Worm (Caenorhabditis elegans) whole organism, early embryonic: ENCODE data around the gene nhr-45.
A peak's percentile ranks its signal among the peaks of the same experiment; 100 is the strongest.

Source experiments
- B0310.2 ChIP-seq: sonication (generic microtip); optimal IDR thresholded peaks from 2 replicates; lab custom pipeline; 2016; ENCODE audit warnings: mild to moderate bottlenecking, missing genetic modification characterization, missing compliant biosample characterization
- F13C5.2 ChIP-seq: sonication (generic microtip); optimal IDR thresholded peaks from 2 replicates; lab custom pipeline; 2017; ENCODE audit warnings: mild to moderate bottlenecking, missing genetic modification characterization, inconsistent platforms, missing compliant biosample characterization
- aly-1 ChIP-seq: sonication (generic microtip); optimal IDR thresholded peaks from 2 replicates; lab custom pipeline; 2016; ENCODE audit warnings: missing genetic modification characterization, missing compliant biosample characterization
- ama-1 ChIP-seq: fragments of 150-350 bp; optimal IDR thresholded peaks from 2 replicates; lab custom pipeline; 2014
- ceh-13 ChIP-seq: fragments of 200-800 bp; sonication (Bioruptor generic); optimal IDR thresholded peaks from 2 replicates; lab custom pipeline; 2018; ENCODE audit warnings: mild to moderate bottlenecking, missing genetic modification characterization, missing compliant biosample characterization
- ceh-36 ChIP-seq: sonication (generic microtip); optimal IDR thresholded peaks from 2 replicates; lab custom pipeline; 2016; ENCODE audit warnings: missing genetic modification characterization, inconsistent platforms, missing compliant biosample characterization
- ets-7 ChIP-seq: sonication (generic microtip); optimal IDR thresholded peaks from 2 replicates; lab custom pipeline; 2016; ENCODE audit warnings: missing genotype, missing genetic modification characterization, missing compliant biosample characterization
- flt-1 ChIP-seq: fragments of 200-800 bp; sonication (Bioruptor generic); IDR thresholded peaks from 2 replicates; pipeline ENCODE4 v1.3.6; 2022; ENCODE audit warnings: missing genetic modification characterization, missing compliant biosample characterization
- hmbx-1 ChIP-seq: sonication (generic microtip); optimal IDR thresholded peaks from 2 replicates; lab custom pipeline; 2016; ENCODE audit warnings: mild to moderate bottlenecking, missing genetic modification characterization, missing compliant biosample characterization
- hmg-4 ChIP-seq: fragments of 200-800 bp; sonication (Bioruptor generic); optimal IDR thresholded peaks from 2 replicates; lab custom pipeline; 2018; ENCODE audit warnings: mild to moderate bottlenecking, missing genetic modification characterization, missing compliant biosample characterization
- hnd-1 ChIP-seq: sonication (generic microtip); optimal IDR thresholded peaks from 2 replicates; lab custom pipeline; 2016; ENCODE audit warnings: missing genetic modification characterization, missing compliant biosample characterization
- pes-1 ChIP-seq: fragments of 200-800 bp; sonication (Bioruptor generic); IDR thresholded peaks from 2 replicates; pipeline ENCODE4 v1.3.6; 2022; ENCODE audit warnings: missing genetic modification reagents, missing genetic modification characterization, missing compliant biosample characterization
- scrt-1 ChIP-seq: fragments of 200-800 bp; sonication (Bioruptor generic); IDR thresholded peaks from 2 replicates; pipeline ENCODE4 v1.3.6; 2022; ENCODE audit warnings: missing genetic modification characterization, missing compliant biosample characterization
- sea-1 ChIP-seq: fragments of 200-800 bp; sonication (Bioruptor generic); conservative IDR thresholded peaks from 2 replicates; pipeline ENCODE4 v1.3.6; 2022; ENCODE audit warnings: missing genetic modification characterization, missing compliant biosample characterization
- tbx-11 ChIP-seq: fragments of 200-800 bp; sonication (Bioruptor generic); IDR thresholded peaks from 2 replicates; pipeline ENCODE4 v1.3.6; 2022; ENCODE audit warnings: missing genetic modification characterization, missing compliant biosample characterization
- tbx-37 ChIP-seq: fragments of 200-800 bp; sonication (Bioruptor generic); conservative IDR thresholded peaks from 2 replicates; pipeline ENCODE4 v1.3.6; 2022; ENCODE audit warnings: missing genetic modification reagents, missing genetic modification characterization, missing compliant biosample characterization
- tra-4 ChIP-seq: sonication (generic microtip); optimal IDR thresholded peaks from 2 replicates; lab custom pipeline; 2017; ENCODE audit warnings: missing genetic modification characterization, missing compliant biosample characterization

The nhr-45 gene

ce11 chrX:4636821-4637220, 23.3 kb downstream of the nhr-45 start, which contains the start of gene hosl-1:
Gene hosl-1 (plus strand): TSS chrX:4637121.
- TF ChIP-seq F13C5.2 (tag; lab: Kevin White, UChicago): no peak
- TF ChIP-seq flt-1: no peak
- no peak for TF ChIP-seq hnd-1 (tag; lab: Kevin White, UChicago)
- no peak for TF ChIP-seq pes-1 (GFP tag; lab: Robert Waterston, UW)
- TF ChIP-seq hmbx-1 (tag; lab: Kevin White, UChicago): no peak
- TF ChIP-seq ets-7 (tag; lab: Kevin White, UChicago): no peak
- no peak for TF ChIP-seq tbx-37 (GFP tag; lab: Robert Waterston, UW)

ce11 chrX:4636143-4636542, 24.0 kb downstream of the nhr-45 start:
- TF ChIP-seq flt-1 (no peak), pes-1 (GFP tag; lab: Robert Waterston, UW) (no peak), aly-1 (tag; lab: Kevin White, UChicago) (no peak), ceh-13 (GFP tag; lab: Kevin White, UChicago) (no peak), tra-4 (tag; lab: Kevin White, UChicago) (no peak), ets-7 (tag; lab: Kevin White, UChicago) (no peak), F13C5.2 (tag; lab: Kevin White, UChicago) (no peak), scrt-1 (GFP tag; lab: Robert Waterston, UW) (no peak), tbx-11 (GFP tag; lab: Robert Waterston, UW) (no peak), B0310.2 (tag; lab: Kevin White, UChicago) (no peak), ceh-36 (tag; lab: Kevin White, UChicago) (no peak)

ce11 chrX:4635643-4636042, 24.5 kb downstream of the nhr-45 start:
- TF ChIP-seq sea-1 (0 out of 2 replicates have a peak, but pooled peaks have one; percentile 43), hnd-1 (tag; lab: Kevin White, UChicago) (no peak), aly-1 (tag; lab: Kevin White, UChicago) (peak; percentile 6), ceh-36 (tag; lab: Kevin White, UChicago) (no peak), F13C5.2 (tag; lab: Kevin White, UChicago) (peak; percentile 41), tbx-37 (GFP tag; lab: Robert Waterston, UW) (no peak), ceh-13 (GFP tag; lab: Kevin White, UChicago) (no peak), flt-1 (peak; percentile 22; the same call in 1 of the 2 replicates), tra-4 (tag; lab: Kevin White, UChicago) (no peak), tbx-11 (GFP tag; lab: Robert Waterston, UW) (no peak), hmg-4 (peak; percentile 37), B0310.2 (tag; lab: Kevin White, UChicago) (no peak), hmbx-1 (tag; lab: Kevin White, UChicago) (no peak), scrt-1 (GFP tag; lab: Robert Waterston, UW) (no peak), ama-1 (no peak), ets-7 (tag; lab: Kevin White, UChicago) (no peak), pes-1 (GFP tag; lab: Robert Waterston, UW) (no peak; the same call in 1 of the 2 replicates)

ce11 chrX:4632088-4632487, 28.0 kb downstream of the nhr-45 start, which contains the start of gene slcr-46.1:
Gene slcr-46.1 (plus strand): TSS chrX:4632361.
- no peak for TF ChIP-seq tra-4 (tag; lab: Kevin White, UChicago)
- TF ChIP-seq B0310.2 (tag; lab: Kevin White, UChicago): no peak
- no peak for TF ChIP-seq flt-1
- no peak for TF ChIP-seq hmg-4
- TF ChIP-seq tbx-37 (GFP tag; lab: Robert Waterston, UW): no peak
- no peak for TF ChIP-seq sea-1
- no peak for TF ChIP-seq ets-7 (tag; lab: Kevin White, UChicago)
- TF ChIP-seq ceh-13 (GFP tag; lab: Kevin White, UChicago): no peak
- no peak for TF ChIP-seq ama-1
- no peak for TF ChIP-seq tbx-11 (GFP tag; lab: Robert Waterston, UW)
- no peak for TF ChIP-seq hmbx-1 (tag; lab: Kevin White, UChicago)
- no peak for TF ChIP-seq F13C5.2 (tag; lab: Kevin White, UChicago)
- TF ChIP-seq aly-1 (tag; lab: Kevin White, UChicago): no peak
- TF ChIP-seq pes-1 (GFP tag; lab: Robert Waterston, UW): no peak
- no peak for TF ChIP-seq hnd-1 (tag; lab: Kevin White, UChicago)
- no peak for TF ChIP-seq scrt-1 (GFP tag; lab: Robert Waterston, UW)
- TF ChIP-seq ceh-36 (tag; lab: Kevin White, UChicago): no peak

- TF ChIP-seq scrt-1 (GFP tag; lab: Robert Waterston, UW): no peak
- TF ChIP-seq tbx-37 (GFP tag; lab: Robert Waterston, UW): no peak
- TF ChIP-seq tbx-11 (GFP tag; lab: Robert Waterston, UW): no peak
- TF ChIP-seq aly-1 (tag; lab: Kevin White, UChicago): no peak
These were observed 31.1 kb downstream of the nhr-45 start for ce11 chrX:4628817-4629575.

- TF ChIP-seq flt-1 (no peak), ets-7 (tag; lab: Kevin White, UChicago) (no peak)
These were observed 31.8 kb downstream of the nhr-45 start for ce11 chrX:4628350-4628749.

ce11 chrX:4626891-4627290, 33.2 kb downstream of the nhr-45 start:
- TF ChIP-seq ceh-36 (tag; lab: Kevin White, UChicago): no peak
- no peak for TF ChIP-seq aly-1 (tag; lab: Kevin White, UChicago)
- TF ChIP-seq tbx-11 (GFP tag; lab: Robert Waterston, UW): no peak
- no peak for TF ChIP-seq F13C5.2 (tag; lab: Kevin White, UChicago)
- TF ChIP-seq scrt-1 (GFP tag; lab: Robert Waterston, UW): no peak
- TF ChIP-seq hmg-4: no peak
- no peak for TF ChIP-seq tbx-37 (GFP tag; lab: Robert Waterston, UW)
- TF ChIP-seq B0310.2 (tag; lab: Kevin White, UChicago): no peak
- no peak for TF ChIP-seq pes-1 (GFP tag; lab: Robert Waterston, UW)
- TF ChIP-seq flt-1: no peak
